Worm (Caenorhabditis elegans): ENCODE data around the gene C04F6.7.

DNA sequence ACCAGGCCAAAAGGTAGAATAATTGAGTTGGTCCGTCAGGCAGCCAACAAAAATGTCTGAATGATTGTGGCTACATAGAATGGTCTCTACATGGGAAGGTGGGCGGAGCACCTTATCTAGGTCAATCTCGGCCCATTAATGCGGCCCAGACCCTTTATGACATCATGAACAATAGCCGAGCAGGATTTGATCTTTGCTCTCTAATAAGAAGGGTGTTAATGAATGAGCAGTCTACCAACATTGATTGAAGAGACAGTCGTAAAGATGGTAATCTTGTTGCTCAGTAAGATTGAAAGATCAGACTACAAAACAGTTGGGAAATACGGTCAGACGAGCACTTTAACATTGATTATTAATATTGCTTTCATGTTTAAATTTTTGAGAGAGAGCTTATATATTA is 18.6 kb downstream of the C04F6.7 start:
- TF ChIP-seq F39B2.1 (GFP tag; IDR thresholded peaks at IDR 0.05) (no peak), unc-130 (GFP tag; optimal IDR thresholded peaks at IDR 0.05) (no peak)

All from whole organism, young adult.